Worm (Caenorhabditis elegans) whole organism, L1 larva: ENCODE results near the gene srd-16.

Source experiments
- C34B4.2 ChIP-seq: sonication (generic microtip); optimal IDR thresholded peaks from 2 replicates; lab custom pipeline; 2017; ENCODE audit warnings: mild to moderate bottlenecking, missing genetic modification characterization, missing compliant biosample characterization
- F16B12.6 ChIP-seq: fragments of 150-350 bp; optimal IDR thresholded peaks from 2 replicates; lab custom pipeline; 2014; ENCODE audit warnings: missing biosample characterization, missing genetic modification characterization
- Y116A8C.19 ChIP-seq: sonication (generic microtip); optimal IDR thresholded peaks from 2 replicates; lab custom pipeline; 2016; ENCODE audit warnings: missing compliant biosample characterization, missing genetic modification characterization, borderline replicate concordance
- alr-1 ChIP-seq: fragments of 200-800 bp; sonication (Bioruptor generic); optimal IDR thresholded peaks from 2 replicates; lab custom pipeline; 2018; ENCODE audit warnings: borderline replicate concordance, mild to moderate bottlenecking, missing genetic modification characterization, missing compliant biosample characterization
- ama-1 ChIP-seq: fragments of 150-350 bp; optimal IDR thresholded peaks from 2 replicates; lab custom pipeline; 2014
- ceh-88 ChIP-seq: fragments of 200-800 bp; sonication (Bioruptor generic); IDR thresholded peaks from 2 replicates; pipeline ENCODE4 v1.3.6; 2022; ENCODE audit warnings: missing genetic modification characterization, missing compliant biosample characterization
- ceh-90 ChIP-seq: sonication (generic microtip); optimal IDR thresholded peaks from 2 replicates; lab custom pipeline; 2016; ENCODE audit warnings: missing genetic modification characterization, missing compliant biosample characterization
- dpl-1 ChIP-seq, 3 experiments: fragments of 150-350 bp in 2 of 3; sonication (generic microtip) in 1 of 3; optimal IDR thresholded peaks; 2 replicates each; lab custom pipeline; 2014 to 2017; ENCODE audit warnings: missing biosample characterization in 3 of 3, missing genetic modification characterization in 3 of 3, missing genetic modification reagents in 3 of 3
- dsc-1 ChIP-seq: sonication (generic microtip); optimal IDR thresholded peaks from 2 replicates; lab custom pipeline; 2016; ENCODE audit warnings: mild to moderate bottlenecking, missing genetic modification characterization, missing compliant biosample characterization
- efl-1 ChIP-seq, 4 experiments: fragments of 150-350 bp; optimal IDR thresholded peaks in 3 of 4; peaks in 1 of 4; 1 replicate in 1 of 4; 2 replicates in 3 of 4; lab custom pipeline; 2014; ENCODE audit warnings: missing biosample characterization in 2 of 4, missing genetic modification characterization in 2 of 4, missing genetic modification reagents in 2 of 4
- egl-13 ChIP-seq: sonication (generic microtip); optimal IDR thresholded peaks from 2 replicates; lab custom pipeline; 2016; ENCODE audit warnings: missing genotype, missing genetic modification reagents, missing genetic modification characterization, missing compliant biosample characterization
- egl-27 ChIP-seq, 2 experiments: fragments of 150-350 bp in 1 of 2; sonication (generic microtip); optimal IDR thresholded peaks; 3 replicates each; lab custom pipeline; 2017 to 2018; ENCODE audit warnings: missing biosample characterization in 2 of 2, missing genetic modification characterization in 2 of 2, missing genetic modification reagents in 2 of 2
- elt-2 ChIP-seq: sonication (generic microtip); optimal IDR thresholded peaks from 2 replicates; lab custom pipeline; 2016; ENCODE audit warnings: missing genetic modification characterization, mild to moderate bottlenecking, inconsistent platforms, missing compliant biosample characterization, missing genetic modification reagents
- elt-3 ChIP-seq, 6 experiments: fragments of 150-350 bp in 1 of 6; sonication (generic microtip); optimal IDR thresholded peaks; 2 replicates each; lab custom pipeline; 2017 to 2018; ENCODE audit warnings: missing biosample characterization in 6 of 6, missing genetic modification characterization in 6 of 6, inconsistent platforms in 1 of 6
- ets-5 ChIP-seq: fragments of 200-800 bp; sonication (Bioruptor generic); IDR thresholded peaks from 2 replicates; pipeline ENCODE4 v1.3.6; 2022; ENCODE audit warnings: missing genetic modification characterization, missing compliant biosample characterization
- fkh-10 ChIP-seq: sonication (generic microtip); optimal IDR thresholded peaks from 2 replicates; lab custom pipeline; 2017; ENCODE audit warnings: missing biosample characterization, missing genetic modification reagents, missing genetic modification characterization
- fkh-4 ChIP-seq: sonication (generic microtip); optimal IDR thresholded peaks from 2 replicates; lab custom pipeline; 2016; ENCODE audit warnings: missing compliant biosample characterization, missing genetic modification characterization, borderline replicate concordance
- fkh-8 ChIP-seq: sonication (generic microtip); optimal IDR thresholded peaks from 2 replicates; lab custom pipeline; 2016; ENCODE audit warnings: mild to moderate bottlenecking, missing genetic modification characterization, missing compliant biosample characterization
- fos-1 ChIP-seq: fragments of 150-350 bp; optimal IDR thresholded peaks from 2 replicates; lab custom pipeline; 2014; ENCODE audit warnings: missing biosample characterization, missing genetic modification characterization
- grh-1 ChIP-seq: fragments of 200-800 bp; sonication (Bioruptor generic); IDR thresholded peaks from 2 replicates; pipeline ENCODE4 v1.3.6; 2022; ENCODE audit warnings: missing genetic modification reagents, missing genetic modification characterization, missing compliant biosample characterization
- lin-13 ChIP-seq: fragments of 150-350 bp; optimal IDR thresholded peaks from 2 replicates; lab custom pipeline; 2014; ENCODE audit warnings: missing biosample characterization, missing genetic modification reagents, missing genetic modification characterization
- lin-14 ChIP-seq: fragments of 200-800 bp; sonication (Bioruptor generic); optimal IDR thresholded peaks from 2 replicates; lab custom pipeline; 2018; ENCODE audit warnings: mild to moderate bottlenecking, missing genetic modification characterization, moderate library complexity, missing compliant biosample characterization
- mab-9 ChIP-seq: fragments of 200-800 bp; sonication (Bioruptor generic); IDR thresholded peaks from 2 replicates; pipeline ENCODE4 v1.3.6; 2022; ENCODE audit warnings: missing genetic modification reagents, missing genetic modification characterization, missing compliant biosample characterization
- mep-1 ChIP-seq: fragments of 150-350 bp; optimal IDR thresholded peaks from 2 replicates; lab custom pipeline; 2014; ENCODE audit warnings: missing biosample characterization, missing genetic modification characterization
- nhr-11 ChIP-seq: fragments of 150-350 bp; optimal IDR thresholded peaks from 2 replicates; lab custom pipeline; 2014; ENCODE audit warnings: missing biosample characterization, missing genetic modification characterization
- nhr-19 ChIP-seq: fragments of 200-800 bp; sonication (Bioruptor generic); conservative IDR thresholded peaks from 2 replicates; pipeline ENCODE4 v1.3.6; 2022; ENCODE audit warnings: missing genetic modification characterization, missing compliant biosample characterization
- nhr-47 ChIP-seq: sonication (generic microtip); optimal IDR thresholded peaks from 2 replicates; lab custom pipeline; 2016; ENCODE audit warnings: mild to moderate bottlenecking, missing genetic modification characterization, moderate library complexity, missing compliant biosample characterization
- nhr-71 ChIP-seq: sonication (generic microtip); optimal IDR thresholded peaks from 2 replicates; lab custom pipeline; 2016; ENCODE audit warnings: mild to moderate bottlenecking, missing genetic modification characterization, moderate library complexity, missing compliant biosample characterization
- nhr-77 ChIP-seq: fragments of 150-350 bp; optimal IDR thresholded peaks from 2 replicates; lab custom pipeline; 2014; ENCODE audit warnings: missing biosample characterization, missing genetic modification characterization
- nhr-84 ChIP-seq: sonication (generic microtip); optimal IDR thresholded peaks from 2 replicates; lab custom pipeline; 2017; ENCODE audit warnings: missing biosample characterization, missing genetic modification characterization
- pag-3 ChIP-seq: sonication (generic microtip); optimal IDR thresholded peaks from 2 replicates; lab custom pipeline; 2017; ENCODE audit warnings: missing genetic modification characterization, mild to moderate bottlenecking, missing compliant biosample characterization, antibody characterized with exemption, borderline replicate concordance; ENCODE audit not compliant: insufficient read depth
- pqm-1 ChIP-seq: sonication (generic microtip); optimal IDR thresholded peaks from 3 replicates; lab custom pipeline; 2017; ENCODE audit warnings: missing biosample characterization, missing genetic modification characterization
- rnt-1 ChIP-seq: sonication (generic microtip); optimal IDR thresholded peaks from 2 replicates; lab custom pipeline; 2016; ENCODE audit warnings: mild to moderate bottlenecking, missing genetic modification characterization, moderate library complexity, missing compliant biosample characterization
- snpc-4 ChIP-seq: fragments of 150-350 bp; optimal IDR thresholded peaks from 2 replicates; lab custom pipeline; 2014; ENCODE audit warnings: missing biosample characterization, missing genetic modification characterization
- sptf-1 ChIP-seq: fragments of 150-350 bp; optimal IDR thresholded peaks from 2 replicates; lab custom pipeline; 2014; ENCODE audit warnings: missing biosample characterization, missing genetic modification characterization
- tlp-1 ChIP-seq: fragments of 150-350 bp; optimal IDR thresholded peaks from 2 replicates; lab custom pipeline; 2014; ENCODE audit warnings: missing biosample characterization, missing genetic modification characterization
- unc-130 ChIP-seq: fragments of 150-350 bp; optimal IDR thresholded peaks from 2 replicates; lab custom pipeline; 2017; ENCODE audit warnings: missing biosample characterization, missing genetic modification characterization, inconsistent platforms
- unc-30 ChIP-seq: sonication (generic microtip); optimal IDR thresholded peaks from 2 replicates; lab custom pipeline; 2017; ENCODE audit warnings: missing biosample characterization, missing genetic modification characterization
- vab-15 ChIP-seq: sonication (generic microtip); optimal IDR thresholded peaks from 2 replicates; lab custom pipeline; 2017; ENCODE audit warnings: missing genotype, mild to moderate bottlenecking, missing genetic modification characterization, missing compliant biosample characterization
- xbp-1 ChIP-seq: sonication (generic microtip); optimal IDR thresholded peaks from 2 replicates; lab custom pipeline; 2016; ENCODE audit warnings: missing genetic modification characterization, missing compliant biosample characterization
- ztf-11 ChIP-seq, 2 experiments: sonication (generic microtip); optimal IDR thresholded peaks; 2 replicates each; lab custom pipeline; 2016 to 2017; ENCODE audit warnings: missing genetic modification characterization in 2 of 2, missing biosample characterization in 1 of 2, missing compliant biosample characterization in 1 of 2
- ztf-4 ChIP-seq: fragments of 150-350 bp; optimal IDR thresholded peaks from 2 replicates; lab custom pipeline; 2014; ENCODE audit warnings: missing biosample characterization, missing genetic modification characterization

Gene srd-16

DNA sequence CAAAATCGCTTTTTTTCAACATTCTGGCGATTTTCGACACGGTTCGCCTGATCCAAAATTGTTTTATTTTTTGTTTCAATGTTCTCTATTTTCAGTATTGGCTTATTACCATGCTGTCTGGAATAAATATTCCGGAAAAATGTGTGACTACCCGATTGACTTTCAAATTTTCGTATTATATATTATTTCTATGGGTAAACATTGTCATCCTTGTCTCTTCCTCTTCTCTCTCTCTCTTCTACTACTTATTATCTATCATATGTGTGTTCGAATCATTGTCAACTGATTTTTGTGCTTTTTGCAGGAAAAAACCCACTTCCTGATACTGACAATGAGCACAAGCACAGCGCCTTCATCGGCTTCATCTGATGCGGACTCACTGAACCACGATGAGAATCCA, 6.8 kb downstream of the srd-16 start, which contains the start of gene C04E6.7:
Gene C04E6.7, plus strand, starts transcription at position 301 of the 400 bp plus-strand sequence.
- TF ChIP-seq nhr-11 (no peak), unc-30 (tag; lab: Kevin White, UChicago) (no peak), nhr-71 (tag; lab: Kevin White, UChicago) (no peak), ama-1 (lab: Kevin White, UChicago) (no peak), dpl-1 (GFP tag; optimal IDR thresholded peaks at IDR 0.05; lab: Kevin White, UChicago) (no peak), fkh-10 (no peak), ets-5 (GFP tag; lab: Robert Waterston, UW) (no peak), ztf-11 (tag; optimal IDR thresholded peaks at IDR 0.05; lab: Kevin White, UChicago) (no peak), elt-3 (tag; optimal IDR thresholded peaks at IDR 0.05; lab: Kevin White, UChicago) (no peak), ztf-4 (tag; lab: Kevin White, UChicago) (no peak), nhr-19 (GFP tag; lab: Robert Waterston, UW) (no peak), lin-13 (GFP tag; lab: Kevin White, UChicago) (no peak), egl-27 (tag; optimal IDR thresholded peaks at IDR 0.05; lab: Kevin White, UChicago) (no peak), sptf-1 (tag; lab: Kevin White, UChicago) (no peak), ceh-88 (GFP tag; lab: Robert Waterston, UW) (no peak), mab-9 (GFP tag; lab: Robert Waterston, UW) (no peak), fkh-4 (tag; lab: Kevin White, UChicago) (no peak), lin-14 (GFP tag; lab: Kevin White, UChicago) (no peak), nhr-84 (tag; lab: Kevin White, UChicago) (no peak), grh-1 (no peak)

ce11 chrV:5891204-5891603, 8.6 kb downstream of the srd-16 start:
- peak; percentile 6 for TF ChIP-seq rnt-1 (tag; lab: Kevin White, UChicago)
- peak; percentile 67 for TF ChIP-seq lin-14 (GFP tag; lab: Kevin White, UChicago)
- TF ChIP-seq xbp-1 (tag; lab: Kevin White, UChicago) = no peak
- TF ChIP-seq dsc-1 = no peak

DNA sequence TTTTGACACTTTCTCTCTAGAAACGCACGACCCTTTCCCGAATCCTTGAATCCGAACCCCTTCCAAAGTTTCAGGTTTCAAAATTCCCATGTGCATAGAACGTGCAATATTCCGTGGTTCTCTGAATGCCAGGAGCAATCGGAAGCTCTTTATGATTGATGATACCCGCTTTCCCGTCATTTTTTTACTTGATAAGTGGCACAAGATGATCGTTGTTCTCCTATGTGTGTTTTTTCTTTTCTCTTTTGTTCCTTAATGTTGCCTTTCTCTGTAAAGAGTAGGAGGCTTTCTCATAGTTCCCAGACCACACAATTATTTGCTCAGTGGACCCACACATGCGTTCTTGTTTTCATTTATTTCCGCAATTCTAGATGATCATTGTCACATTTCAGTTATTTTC, 11.0 kb downstream of the srd-16 start:
- TF ChIP-seq efl-1 (optimal IDR thresholded peaks at IDR 0.05; lab: Kevin White, UChicago) = no peak
- peak in 1 of 2 experiments; percentile 86 for TF ChIP-seq efl-1 (GFP tag; optimal IDR thresholded peaks at IDR 0.05 in 1 of 2; lab: Kevin White, UChicago)
- no peak for TF ChIP-seq pqm-1 (tag; lab: Kevin White, UChicago)

ce11 chrV:5883735-5884134, 16.1 kb downstream of the srd-16 start, which contains the start of gene C04E6.8:
TSS of gene C04E6.8 (minus strand) at chrV:5883835.
- TF ChIP-seq nhr-77 (tag; lab: Kevin White, UChicago) (no peak), snpc-4 (tag; lab: Kevin White, UChicago) (no peak), pag-3 (no peak), mep-1 (tag; lab: Kevin White, UChicago) (no peak), tlp-1 (tag; lab: Kevin White, UChicago) (no peak), dpl-1 (GFP tag; optimal IDR thresholded peaks at IDR 0.05; lab: Kevin White, UChicago) (no peak)

DNA sequence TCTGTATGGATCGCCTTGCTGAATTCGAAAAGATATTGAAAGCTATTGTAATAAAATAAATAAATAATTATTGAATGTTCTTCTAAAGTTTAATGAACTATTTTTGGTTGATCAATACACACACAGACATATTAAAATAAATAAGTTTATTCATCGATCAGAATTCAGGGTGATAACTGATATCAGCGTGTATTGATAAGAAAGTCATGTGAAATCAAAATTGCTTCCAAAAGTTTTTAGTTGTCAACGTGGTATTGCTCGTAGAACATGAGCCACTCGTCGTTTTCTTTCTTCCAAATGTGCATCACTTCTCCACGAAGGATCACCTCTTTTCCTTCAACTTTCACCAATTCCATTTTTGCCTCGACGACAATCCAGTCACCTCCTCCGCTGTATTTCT, 17.4 kb downstream of the srd-16 start:
- no peak for TF ChIP-seq alr-1
- peak; percentile 79 for TF ChIP-seq elt-2 (tag; lab: Kevin White, UChicago)

- TF ChIP-seq egl-13 (tag; lab: Kevin White, UChicago) = no peak
- TF ChIP-seq xbp-1 (tag; lab: Kevin White, UChicago) = no peak
- no peak for TF ChIP-seq fos-1
- TF ChIP-seq snpc-4 (tag; lab: Kevin White, UChicago) = no peak
- TF ChIP-seq nhr-71 (tag; lab: Kevin White, UChicago) = no peak
- TF ChIP-seq C34B4.2 (tag; lab: Kevin White, UChicago) = no peak
- TF ChIP-seq Y116A8C.19 (tag; lab: Kevin White, UChicago) = no peak
- no peak for TF ChIP-seq nhr-47 (tag; lab: Kevin White, UChicago)
- TF ChIP-seq fkh-8 (tag; lab: Kevin White, UChicago) = no peak
- no peak for TF ChIP-seq F16B12.6 (tag; lab: Kevin White, UChicago)
- TF ChIP-seq egl-27 (tag; optimal IDR thresholded peaks at IDR 0.05; lab: Kevin White, UChicago) = no peak
- TF ChIP-seq ceh-90 (tag; lab: Kevin White, UChicago) = no peak
- TF ChIP-seq elt-3 (tag; optimal IDR thresholded peaks at IDR 0.05; lab: Kevin White, UChicago) = no peak
- no peak for TF ChIP-seq ets-5 (GFP tag; lab: Robert Waterston, UW)
- no peak for TF ChIP-seq vab-15 (tag; lab: Kevin White, UChicago)
- TF ChIP-seq unc-130 (tag; lab: Kevin White, UChicago) = no peak
- TF ChIP-seq nhr-84 (tag; lab: Kevin White, UChicago) = no peak
These were observed 19.8 kb downstream of the srd-16 start, which contains the start of gene C02G6.3 for ce11 chrV:5880064-5880463. TSS of gene C02G6.3 (plus strand) at chrV:5880364.
